Fruit fly (Drosophila melanogaster) whole organism, embryonic: Measurements from ENCODE around the gene CG32176.

ENCODE experiments used
- Atf3 ChIP-seq: fragments of 200-800 bp; sonication (Bioruptor generic); optimal IDR thresholded peaks from 3 replicates; lab custom pipeline; 2016; ENCODE audit warnings: missing biosample characterization, missing genetic modification characterization
- B-H1 ChIP-seq: fragments of 200-800 bp; sonication (Bioruptor generic); IDR thresholded peaks from 3 replicates; pipeline ENCODE4 v1.3.6; 2022; ENCODE audit warnings: missing biosample characterization, missing genetic modification characterization
- Bgb ChIP-seq: fragments of 200-800 bp; sonication (Bioruptor generic); IDR thresholded peaks from 2 replicates; pipeline ENCODE4 v1.3.6; 2022; ENCODE audit warnings: missing biosample characterization, missing genetic modification characterization; ENCODE audit not compliant: partially characterized antibody
- BtbVII ChIP-seq: fragments of 200-800 bp; sonication (Bioruptor generic); optimal IDR thresholded peaks from 3 replicates; lab custom pipeline; 2017; ENCODE audit warnings: missing biosample characterization, mild to moderate bottlenecking, missing genetic modification characterization
- CG11085 ChIP-seq: fragments of 200-800 bp; sonication (Bioruptor generic); IDR thresholded peaks from 2 replicates; pipeline ENCODE4 v1.3.6; 2022; ENCODE audit warnings: missing biosample characterization, missing genetic modification characterization
- CG11093 ChIP-seq: fragments of 200-800 bp; sonication (Bioruptor generic); IDR thresholded peaks from 3 replicates; pipeline ENCODE4 v1.3.6; 2022; ENCODE audit warnings: missing biosample characterization, missing genetic modification characterization
- CG13894 ChIP-seq: fragments of 200-800 bp; sonication (Bioruptor generic); optimal IDR thresholded peaks from 3 replicates; lab custom pipeline; 2018; ENCODE audit warnings: missing biosample characterization, mild to moderate bottlenecking, missing genetic modification characterization, moderate library complexity
- CG16779 ChIP-seq: fragments of 200-800 bp; sonication (Bioruptor generic); IDR thresholded peaks from 2 replicates; pipeline ENCODE4 v1.3.6; 2022; ENCODE audit warnings: missing biosample characterization, missing genetic modification characterization
- CG1792 ChIP-seq: fragments of 200-800 bp; sonication (Bioruptor generic); optimal IDR thresholded peaks from 2 replicates; lab custom pipeline; 2016; ENCODE audit warnings: missing biosample characterization, missing genetic modification characterization
- CG18619 ChIP-seq: fragments of 200-800 bp; sonication (Bioruptor generic); optimal IDR thresholded peaks from 3 replicates; lab custom pipeline; 2017; ENCODE audit warnings: missing biosample characterization, mild to moderate bottlenecking, missing genetic modification characterization
- CG33557 ChIP-seq: fragments of 200-800 bp; sonication (Bioruptor generic); optimal IDR thresholded peaks from 2 replicates; lab custom pipeline; 2019; ENCODE audit warnings: missing biosample characterization, mild to moderate bottlenecking, missing genetic modification characterization, moderate library complexity
- CG42726 ChIP-seq: fragments of 200-800 bp; sonication (Bioruptor generic); IDR thresholded peaks from 2 replicates; pipeline ENCODE4 v1.3.6; 2022; ENCODE audit warnings: missing biosample characterization, missing genetic modification characterization; ENCODE audit not compliant: partially characterized antibody
- CG7786 ChIP-seq: fragments of 200-800 bp; sonication (Bioruptor generic); optimal IDR thresholded peaks from 2 replicates; lab custom pipeline; 2016; ENCODE audit warnings: missing biosample characterization, missing genetic modification characterization
- CG7839 ChIP-seq: fragments of 200-800 bp; sonication (Bioruptor generic); optimal IDR thresholded peaks from 3 replicates; lab custom pipeline; 2018; ENCODE audit warnings: missing biosample characterization, mild to moderate bottlenecking, missing genetic modification characterization, moderate library complexity
- CG8478 ChIP-seq: fragments of >200 bp; optimal IDR thresholded peaks from 2 replicates; lab custom pipeline; 2018
- CG9727 ChIP-seq: fragments of 200-800 bp; sonication (Bioruptor generic); optimal IDR thresholded peaks from 3 replicates; lab custom pipeline; 2017; ENCODE audit warnings: missing biosample characterization, mild to moderate bottlenecking, missing genetic modification characterization
- CrebB ChIP-seq: fragments of 200-800 bp; sonication (Bioruptor generic); optimal IDR thresholded peaks from 3 replicates; lab custom pipeline; 2018; ENCODE audit warnings: missing biosample characterization, mild to moderate bottlenecking, missing genetic modification characterization
- D19A ChIP-seq: fragments of 200-800 bp; optimal IDR thresholded peaks from 3 replicates; lab custom pipeline; 2019; ENCODE audit warnings: missing biosample characterization, mild to moderate bottlenecking, missing genetic modification characterization, moderate library complexity
- Deaf1 ChIP-seq: fragments of 200-800 bp; optimal IDR thresholded peaks from 3 replicates; lab custom pipeline; 2019; ENCODE audit warnings: missing biosample characterization, mild to moderate bottlenecking, missing genetic modification characterization, moderate library complexity
- E2f2 ChIP-seq: fragments of 200-800 bp; sonication (Bioruptor generic); IDR thresholded peaks from 2 replicates; pipeline ENCODE4 v1.3.6; 2022; ENCODE audit warnings: missing biosample characterization, missing genetic modification characterization
- H15 ChIP-seq: fragments of 200-800 bp; sonication (Bioruptor generic); IDR thresholded peaks from 3 replicates; pipeline ENCODE4 v1.3.6; 2022; ENCODE audit warnings: missing biosample characterization, missing genetic modification characterization
- HLHmδ ChIP-seq: fragments of 200-800 bp; sonication (Bioruptor generic); optimal IDR thresholded peaks from 2 replicates; lab custom pipeline; 2018; ENCODE audit warnings: missing biosample characterization, mild to moderate bottlenecking, missing genetic modification characterization, moderate library complexity
- Hr78 ChIP-seq, 2 experiments: fragments of 200-800 bp in 1 of 2; fragments of >200 bp in 1 of 2; sonication (Bioruptor generic) in 1 of 2; optimal IDR thresholded peaks; 2 replicates each; lab custom pipeline; 2017 to 2019; ENCODE audit warnings: missing biosample characterization in 2 of 2, missing genetic modification characterization in 2 of 2, mild to moderate bottlenecking in 1 of 2, moderate library complexity in 1 of 2
- Jarid2 ChIP-seq: fragments of 200-800 bp; sonication (Bioruptor generic); optimal IDR thresholded peaks from 3 replicates; lab custom pipeline; 2017; ENCODE audit warnings: mild to moderate bottlenecking, missing biosample characterization, missing genetic modification reagents, missing genetic modification characterization
- Lim3 ChIP-seq: fragments of 200-800 bp; sonication (Bioruptor generic); IDR thresholded peaks from 2 replicates; pipeline ENCODE4 v1.3.6; 2022; ENCODE audit warnings: missing biosample characterization, missing genetic modification characterization
- Mad ChIP-seq: fragments of 200-800 bp; sonication (Bioruptor generic); optimal IDR thresholded peaks from 2 replicates; lab custom pipeline; 2016; ENCODE audit warnings: missing biosample characterization, missing genetic modification characterization
- Mes4 ChIP-seq: fragments of 200-800 bp; sonication (Bioruptor generic); optimal IDR thresholded peaks from 2 replicates; lab custom pipeline; 2016; ENCODE audit warnings: missing biosample characterization, missing genetic modification characterization
- NK7.1 ChIP-seq: fragments of 200-800 bp; sonication (Bioruptor generic); optimal IDR thresholded peaks from 3 replicates; lab custom pipeline; 2016; ENCODE audit warnings: missing biosample characterization, missing genetic modification characterization
- Ravus ChIP-seq: fragments of 200-800 bp; sonication (Bioruptor generic); IDR thresholded peaks from 2 replicates; pipeline ENCODE4 v1.3.6; 2022; ENCODE audit warnings: missing biosample characterization, missing genetic modification characterization
- Sox102F ChIP-seq: fragments of 200-800 bp; sonication (Bioruptor generic); optimal IDR thresholded peaks from 2 replicates; lab custom pipeline; 2018; ENCODE audit warnings: missing biosample characterization, mild to moderate bottlenecking, missing genetic modification characterization, moderate library complexity
- Sry-β ChIP-seq: fragments of 200-800 bp; sonication (Bioruptor generic); optimal IDR thresholded peaks from 2 replicates; lab custom pipeline; 2018; ENCODE audit warnings: missing biosample characterization, mild to moderate bottlenecking, missing genetic modification characterization, moderate library complexity
- ase ChIP-seq: fragments of 200-800 bp; sonication (Bioruptor generic); IDR thresholded peaks from 3 replicates; pipeline ENCODE4 v1.3.6; 2022; ENCODE audit warnings: missing biosample characterization, missing genetic modification characterization
- ato ChIP-seq: fragments of 200-800 bp; sonication (Bioruptor generic); IDR thresholded peaks from 2 replicates; pipeline ENCODE4 v1.3.6; 2022; ENCODE audit warnings: missing biosample characterization, missing genetic modification characterization; ENCODE audit not compliant: partially characterized antibody
- chif ChIP-seq, 2 experiments: fragments of 200-800 bp; sonication (Bioruptor generic); optimal IDR thresholded peaks; 3 replicates each; lab custom pipeline; 2016; ENCODE audit warnings: missing biosample characterization in 2 of 2, missing genetic modification characterization in 2 of 2
- crc ChIP-seq: fragments of 200-800 bp; sonication (Bioruptor generic); optimal IDR thresholded peaks from 2 replicates; lab custom pipeline; 2016; ENCODE audit warnings: missing biosample characterization, missing genetic modification characterization
- dpn ChIP-seq, 2 experiments: fragments of 200-800 bp; sonication (Bioruptor generic); optimal IDR thresholded peaks; 3 replicates each; lab custom pipeline; 2016; ENCODE audit warnings: missing biosample characterization in 2 of 2, missing genetic modification characterization in 2 of 2
- dysf ChIP-seq: fragments of 200-800 bp; sonication (Bioruptor generic); IDR thresholded peaks from 3 replicates; pipeline ENCODE4 v1.3.6; 2022; ENCODE audit warnings: missing biosample characterization, missing genetic modification characterization
- en ChIP-seq: fragments of 200-800 bp; sonication (Bioruptor generic); optimal IDR thresholded peaks from 2 replicates; lab custom pipeline; 2016; ENCODE audit warnings: missing biosample characterization, missing genetic modification characterization
- grn ChIP-seq: fragments of 200-800 bp; sonication (Bioruptor generic); optimal IDR thresholded peaks from 3 replicates; lab custom pipeline; 2017; ENCODE audit warnings: missing biosample characterization, missing genetic modification characterization
- gro ChIP-seq: fragments of 200-800 bp; sonication (Bioruptor generic); optimal IDR thresholded peaks from 2 replicates; lab custom pipeline; 2016; ENCODE audit warnings: missing biosample characterization, missing genetic modification characterization
- gsb-n ChIP-seq: fragments of 200-800 bp; sonication (Bioruptor generic); optimal IDR thresholded peaks from 3 replicates; lab custom pipeline; 2018; ENCODE audit warnings: missing biosample characterization, mild to moderate bottlenecking, missing genetic modification characterization
- lola ChIP-seq, 3 experiments: fragments of >200 bp in 2 of 3; fragments of 200-800 bp in 1 of 3; sonication (Bioruptor generic) in 1 of 3; optimal IDR thresholded peaks; 2 replicates each; lab custom pipeline; 2017 to 2019; ENCODE audit warnings: missing biosample characterization in 3 of 3, missing genetic modification characterization in 3 of 3, mild to moderate bottlenecking in 1 of 3, moderate library complexity in 1 of 3
- luna ChIP-seq: fragments of 200-800 bp; sonication (Bioruptor generic); optimal IDR thresholded peaks from 2 replicates; lab custom pipeline; 2016; ENCODE audit warnings: missing biosample characterization, missing genetic modification characterization
- nmo ChIP-seq: fragments of 200-800 bp; sonication (Bioruptor generic); optimal IDR thresholded peaks from 2 replicates; lab custom pipeline; 2018; ENCODE audit warnings: missing biosample characterization, mild to moderate bottlenecking, missing genetic modification characterization, moderate library complexity
- odd ChIP-seq: fragments of 200-800 bp; sonication (Bioruptor generic); optimal IDR thresholded peaks from 2 replicates; lab custom pipeline; 2017; ENCODE audit warnings: missing biosample characterization, mild to moderate bottlenecking, missing genetic modification characterization
- pita ChIP-seq: fragments of 200-800 bp; sonication (Bioruptor generic); optimal IDR thresholded peaks from 2 replicates; lab custom pipeline; 2017; ENCODE audit warnings: missing biosample characterization, mild to moderate bottlenecking, missing genetic modification characterization
- seq ChIP-seq: fragments of 200-800 bp; sonication (Bioruptor generic); IDR thresholded peaks from 2 replicates; pipeline ENCODE4 v1.3.6; 2022; ENCODE audit warnings: missing biosample characterization, missing genetic modification characterization
- sna ChIP-seq: fragments of 200-800 bp; sonication (Bioruptor generic); IDR thresholded peaks from 2 replicates; pipeline ENCODE4 v1.3.6; 2022; ENCODE audit warnings: missing biosample characterization, missing genetic modification characterization; ENCODE audit not compliant: partially characterized antibody
- vnd ChIP-seq: fragments of 200-800 bp; sonication (Bioruptor generic); IDR thresholded peaks from 3 replicates; pipeline ENCODE4 v1.3.6; 2022; ENCODE audit warnings: missing biosample characterization, missing genetic modification characterization; ENCODE audit not compliant: partially characterized antibody
- z ChIP-seq: fragments of 200-800 bp; sonication (Bioruptor generic); IDR thresholded peaks from 3 replicates; pipeline ENCODE4 v1.3.6; 2022; ENCODE audit warnings: missing biosample characterization, missing genetic modification characterization
- zen2 ChIP-seq: fragments of 200-800 bp; sonication (Bioruptor generic); IDR thresholded peaks from 3 replicates; pipeline ENCODE4 v1.3.6; 2022; ENCODE audit warnings: missing biosample characterization, missing genetic modification characterization; ENCODE audit not compliant: partially characterized antibody

CG32176 gene

DNA sequence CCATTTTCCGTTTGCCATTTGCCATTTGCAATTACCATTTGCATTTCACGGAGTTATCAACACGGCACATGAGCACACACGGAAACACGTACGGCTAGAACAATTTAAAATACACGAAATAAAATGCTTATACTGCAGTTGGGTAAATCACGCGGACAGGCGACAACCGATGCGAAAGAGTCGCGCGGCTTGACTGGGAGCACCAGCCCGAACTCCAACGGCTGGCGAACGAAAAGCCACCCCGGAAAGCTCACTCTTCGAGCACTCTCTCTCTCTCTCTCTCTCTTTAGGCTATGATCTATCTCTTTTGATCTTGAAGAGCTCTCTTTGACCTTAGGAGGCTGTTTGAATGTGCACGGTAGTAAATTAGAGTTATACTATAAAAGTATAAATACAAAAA lies 12.3 kb upstream of the CG32176 start, which contains the start of gene blot (continued):
- TF ChIP-seq nmo (GFP tag; lab: Kevin White, UChicago) = no peak
- peak; percentile 63; the same call in 1 of the 2 replicates for TF ChIP-seq sna
- peak in 1 of 2 experiments; percentile 12 for TF ChIP-seq Hr78 (GFP tag; optimal IDR thresholded peaks at IDR 0.05; lab: Kevin White, UChicago)
- TF ChIP-seq luna (GFP tag; lab: Kevin White, UChicago) = no peak
- TF ChIP-seq vnd = no peak
- no peak for TF ChIP-seq ase
- TF ChIP-seq CG16779 (GFP tag; lab: Robert Waterston, UW) = no peak
- 0 out of 2 replicates have a peak, but pooled peaks have one; percentile 33 for TF ChIP-seq ato (GFP tag; lab: Robert Waterston, UW)
- peak; percentile 34; the same call in 2 of the 3 replicates for TF ChIP-seq zen2
- TF ChIP-seq CG8478 (lab: Kevin White, UChicago) = no peak
- TF ChIP-seq gro (GFP tag; lab: Kevin White, UChicago) = peak; percentile 1
- peak; percentile 0 for TF ChIP-seq CG7839 (tag; lab: Kevin White, UChicago)
- TF ChIP-seq Mes4 (GFP tag; lab: Kevin White, UChicago) = no peak
- TF ChIP-seq Deaf1 (tag; lab: Kevin White, UChicago) = peak; percentile 86
- TF ChIP-seq crc = no peak
- 0 out of 3 replicates have a peak, but pooled peaks have one; percentile 34 for TF ChIP-seq z (GFP tag; lab: Robert Waterston, UW)
- peak; percentile 38; the same call in 1 of the 2 replicates for TF ChIP-seq CG42726 (GFP tag; lab: Robert Waterston, UW)
- TF ChIP-seq CG11085 (GFP tag; lab: Robert Waterston, UW) = no peak
- TF ChIP-seq E2f2 = no peak
- no peak for TF ChIP-seq H15 (GFP tag; lab: Robert Waterston, UW)
- TF ChIP-seq Jarid2 = peak; percentile 95
- no peak for TF ChIP-seq Ravus (GFP tag; lab: Robert Waterston, UW)
- TF ChIP-seq Bgb (GFP tag; lab: Robert Waterston, UW) = no peak
- TF ChIP-seq NK7.1 (GFP tag; lab: Kevin White, UChicago) = no peak
- no peak for TF ChIP-seq pita (GFP tag; lab: Kevin White, UChicago)
- no peak for TF ChIP-seq odd (GFP tag; lab: Kevin White, UChicago)
- no peak for TF ChIP-seq lola (GFP tag; optimal IDR thresholded peaks at IDR 0.05; lab: Kevin White, UChicago)
- TF ChIP-seq seq = peak; percentile 11; the same call in 1 of the 2 replicates
- no peak for TF ChIP-seq CG1792
- TF ChIP-seq B-H1 = no peak
- no peak for TF ChIP-seq Atf3 (GFP tag; lab: Kevin White, UChicago)
- no peak for TF ChIP-seq CG13894 (tag; lab: Kevin White, UChicago)
- TF ChIP-seq CG7786 = no peak
- no peak for TF ChIP-seq CG11093 (GFP tag; lab: Robert Waterston, UW)
- no peak for TF ChIP-seq Sox102F (GFP tag; lab: Kevin White, UChicago)
- TF ChIP-seq dpn (GFP tag; optimal IDR thresholded peaks at IDR 0.05; lab: Kevin White, UChicago) = no peak
- TF ChIP-seq chif (GFP tag; optimal IDR thresholded peaks at IDR 0.05; lab: Kevin White, UChicago) = no peak
- no peak for TF ChIP-seq CrebB
- TF ChIP-seq Lim3 (GFP tag; lab: Robert Waterston, UW) = no peak
- no peak for TF ChIP-seq CG18619
- no peak for TF ChIP-seq gsb-n (tag; lab: Kevin White, UChicago)
- no peak for TF ChIP-seq D19A (tag; lab: Kevin White, UChicago)
- TF ChIP-seq grn (GFP tag; lab: Kevin White, UChicago) = no peak
- no peak for TF ChIP-seq CG33557 (GFP tag; lab: Kevin White, UChicago)
- TF ChIP-seq BtbVII = peak; percentile 35
- TF ChIP-seq Sry-β (GFP tag; lab: Kevin White, UChicago) = no peak
- TF ChIP-seq dysf (GFP tag; lab: Robert Waterston, UW) = no peak
- no peak for TF ChIP-seq CG9727
- no peak for TF ChIP-seq Mad (GFP tag; lab: Kevin White, UChicago)
- no peak for TF ChIP-seq en
- no peak for TF ChIP-seq HLHmδ (GFP tag; lab: Kevin White, UChicago)
